Worm (Caenorhabditis elegans) whole organism, L4/young adult: Measurements from ENCODE around the gene col-20.

Experiments
- dao-5 ChIP-seq: sonication (generic microtip); optimal IDR thresholded peaks from 2 replicates; lab custom pipeline; 2016; ENCODE audit warnings: missing genotype, missing genetic modification characterization, moderate library complexity, missing compliant biosample characterization
- him-1 ChIP-seq: sonication (generic microtip); optimal IDR thresholded peaks from 2 replicates; lab custom pipeline; 2016; ENCODE audit warnings: missing genotype, missing genetic modification reagents, missing genetic modification characterization, missing compliant biosample characterization

- TF ChIP-seq him-1 (tag; lab: Kevin White, UChicago): no peak
- TF ChIP-seq dao-5 (tag; lab: Kevin White, UChicago): no peak
Measured at ce11 chrII:4857086-4857485, 13.5 kb downstream of the col-20 start.
